Worm (Caenorhabditis elegans): ENCODE results near the gene nft-1.

Gene nft-1

DNA sequence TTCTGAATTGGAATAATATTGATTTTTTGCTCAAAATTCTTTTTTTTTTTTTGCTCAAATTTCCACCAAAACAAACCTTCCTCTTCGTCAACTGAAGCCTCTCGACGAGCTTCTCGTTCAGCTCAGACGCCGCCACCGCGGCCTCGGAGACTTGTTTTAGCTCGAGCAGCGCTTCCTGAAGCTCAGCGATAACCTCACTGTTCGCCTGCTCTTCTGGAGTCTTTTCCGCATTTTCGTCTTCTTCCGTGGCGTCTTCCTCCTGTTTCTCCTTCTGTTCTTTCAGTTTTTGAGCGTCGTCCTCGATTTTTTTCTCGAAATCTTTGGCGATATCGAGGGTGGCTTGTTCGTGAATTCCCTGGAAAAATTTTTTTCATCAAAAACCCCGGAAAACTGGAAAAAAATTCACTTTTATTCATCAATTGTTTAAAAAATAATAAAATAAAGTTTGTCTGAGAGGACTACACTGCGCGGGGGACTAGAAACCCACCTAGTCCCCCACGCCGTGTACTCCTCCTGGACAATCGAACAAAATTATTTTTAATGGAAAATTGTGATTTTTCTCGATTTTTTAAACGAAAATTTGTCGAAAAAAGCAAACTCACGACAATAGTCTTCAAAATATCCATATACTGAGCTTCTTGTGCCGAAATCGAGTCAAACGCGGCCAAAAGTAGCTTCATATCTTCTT lies 22.5 kb downstream of the nft-1 start:
- TF ChIP-seq cnd-1 (tag; optimal IDR thresholded peaks at IDR 0.05) (peak; percentile 44), pha-4 (tag; optimal IDR thresholded peaks at IDR 0.05) (no peak), lin-32 (GFP tag; optimal IDR thresholded peaks at IDR 0.05) (no peak), lsy-2 (tag; optimal IDR thresholded peaks at IDR 0.05) (peak; percentile 52), nhr-76 (tag; optimal IDR thresholded peaks at IDR 0.05) (no peak), tbx-8 (GFP tag; optimal IDR thresholded peaks at IDR 0.05) (no peak), ces-1 (GFP tag; optimal IDR thresholded peaks at IDR 0.05) (peak; percentile 93), hlh-1 (tag; optimal IDR thresholded peaks at IDR 0.05) (no peak), mls-2 (tag; optimal IDR thresholded peaks at IDR 0.05) (no peak), sem-2 (GFP tag; optimal IDR thresholded peaks at IDR 0.05) (no peak), lin-13 (tag; optimal IDR thresholded peaks at IDR 0.05) (peak; percentile 58), mep-1 (tag; optimal IDR thresholded peaks at IDR 0.05) (peak; percentile 47), ham-2 (GFP tag; optimal IDR thresholded peaks at IDR 0.05) (no peak), sptf-1 (tag; optimal IDR thresholded peaks at IDR 0.05) (peak; percentile 53), unc-39 (tag; optimal IDR thresholded peaks at IDR 0.05) (no peak), nhr-12 (tag; optimal IDR thresholded peaks at IDR 0.05) (no peak), blmp-1 (tag; optimal IDR thresholded peaks at IDR 0.05) (no peak), nhr-28 (tag; optimal IDR thresholded peaks at IDR 0.05) (no peak), zip-8 (tag; optimal IDR thresholded peaks at IDR 0.05) (no peak), ceh-39 (tag; optimal IDR thresholded peaks at IDR 0.05) (peak; percentile 41), ceh-83 (GFP tag; optimal IDR thresholded peaks at IDR 0.05) (peak; percentile 39), ztf-11 (tag; optimal IDR thresholded peaks at IDR 0.05) (no peak), unc-120 (tag; optimal IDR thresholded peaks at IDR 0.05; ENCODE audit: poor library complexity, severe bottlenecking) (no peak), mab-5 (tag; optimal IDR thresholded peaks at IDR 0.05) (no peak), ceh-43 (GFP tag; optimal IDR thresholded peaks at IDR 0.05) (no peak), elt-1 (tag; optimal IDR thresholded peaks at IDR 0.05; ENCODE audit: borderline replicate concordance, insufficient read depth) (no peak)

DNA sequence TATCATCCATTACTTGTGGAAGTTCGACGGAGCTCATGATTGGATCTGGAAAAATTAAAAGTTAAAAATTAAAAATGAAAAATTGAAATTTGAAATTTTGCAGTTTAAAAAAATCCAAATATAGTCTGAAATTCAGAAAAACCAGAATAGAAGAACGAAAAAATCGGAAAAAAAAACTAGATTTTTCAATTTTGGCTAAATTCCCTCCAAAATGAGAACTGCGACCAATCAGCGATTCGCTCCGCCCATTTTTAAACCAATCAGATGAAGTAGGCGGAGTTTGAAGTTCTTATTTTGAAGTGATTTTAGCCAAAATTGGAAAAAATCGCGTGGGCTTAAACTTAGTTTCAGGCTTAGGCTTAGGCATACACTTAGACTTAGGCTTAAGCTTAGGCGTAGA lies 23.3 kb downstream of the nft-1 start, which contains the start of gene Y56A3A.7:
Gene Y56A3A.7 (minus strand): TSS at position 47 of the 400 bp plus-strand sequence.
- TF ChIP-seq sem-2 (GFP tag; optimal IDR thresholded peaks at IDR 0.05), result no peak
- no peak for TF ChIP-seq flh-1 (GFP tag; optimal IDR thresholded peaks at IDR 0.05)
- TF ChIP-seq drap-1 (GFP tag; optimal IDR thresholded peaks at IDR 0.05), result no peak
- no peak for TF ChIP-seq unc-62 (GFP tag; optimal IDR thresholded peaks at IDR 0.05)

DNA sequence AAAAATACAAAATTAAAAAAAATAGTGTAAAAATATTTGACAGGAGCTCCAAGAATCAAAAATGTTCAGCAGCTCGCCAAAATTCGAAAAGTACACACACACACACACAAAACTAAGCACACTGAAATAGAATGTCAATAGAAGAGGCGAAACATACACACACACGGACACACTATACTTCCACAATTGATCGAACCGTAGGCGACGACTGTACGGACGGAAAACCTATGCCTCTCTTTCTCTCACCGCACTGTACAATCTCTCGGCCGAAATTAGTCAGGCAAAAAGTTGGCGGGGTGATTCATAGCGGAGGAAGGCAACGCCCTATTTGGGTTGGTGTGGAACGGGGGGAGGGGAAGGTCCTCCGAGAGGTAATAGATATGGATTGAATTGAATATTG lies 23.8 kb downstream of the nft-1 start:
- no peak for TF ChIP-seq ces-1 (GFP tag; optimal IDR thresholded peaks at IDR 0.05)
- no peak for TF ChIP-seq nhr-76 (tag; optimal IDR thresholded peaks at IDR 0.05)
- no peak for TF ChIP-seq hlh-1 (tag; optimal IDR thresholded peaks at IDR 0.05)
- TF ChIP-seq pha-4 (tag; optimal IDR thresholded peaks at IDR 0.05), result peak; percentile 90
- no peak for TF ChIP-seq zip-8 (tag; optimal IDR thresholded peaks at IDR 0.05)
- no peak for TF ChIP-seq mab-5 (tag; optimal IDR thresholded peaks at IDR 0.05)
- TF ChIP-seq mep-1 (tag; optimal IDR thresholded peaks at IDR 0.05), result no peak
- TF ChIP-seq ceh-43 (GFP tag; optimal IDR thresholded peaks at IDR 0.05), result no peak

DNA sequence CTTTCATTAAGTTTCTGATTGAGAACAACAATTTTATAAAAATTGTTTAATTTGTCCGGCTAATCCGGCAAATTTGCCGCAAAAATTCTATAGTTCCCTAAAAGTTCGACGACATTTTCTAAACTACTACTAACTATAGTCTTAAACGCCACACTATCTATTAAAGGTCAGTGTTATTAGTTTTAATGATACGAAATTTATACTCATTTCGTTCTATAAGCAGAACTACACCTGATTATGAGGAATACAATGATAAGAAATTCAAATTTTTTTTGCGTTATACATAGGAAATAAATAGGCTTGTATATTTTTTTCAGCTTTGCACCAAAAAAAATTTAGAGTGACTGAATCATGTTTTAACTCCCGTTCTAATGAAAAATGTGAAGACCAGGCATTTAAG lies 24.8 kb downstream of the nft-1 start:
- TF ChIP-seq tbx-8 (GFP tag; optimal IDR thresholded peaks at IDR 0.05) (no peak), sem-2 (GFP tag; optimal IDR thresholded peaks at IDR 0.05) (no peak), elt-1 (tag; optimal IDR thresholded peaks at IDR 0.05; ENCODE audit: borderline replicate concordance, insufficient read depth) (no peak), nhr-237 (tag; optimal IDR thresholded peaks at IDR 0.05) (no peak), lin-32 (GFP tag; optimal IDR thresholded peaks at IDR 0.05) (no peak), lsy-2 (tag; optimal IDR thresholded peaks at IDR 0.05) (no peak), M03D4.4 (tag; optimal IDR thresholded peaks at IDR 0.05) (no peak), blmp-1 (tag; optimal IDR thresholded peaks at IDR 0.05) (no peak), unc-120 (tag; optimal IDR thresholded peaks at IDR 0.05; ENCODE audit: poor library complexity, severe bottlenecking) (no peak), ceh-39 (tag; optimal IDR thresholded peaks at IDR 0.05) (no peak)
